Fruit fly (Drosophila melanogaster) whole organism, adult: Measurements from ENCODE around the gene Strump.

ENCODE experiments used
- CG14711 ChIP-seq: fragments of 200-800 bp; sonication (Bioruptor generic); optimal IDR thresholded peaks from 2 replicates; lab custom pipeline; 2018; ENCODE audit warnings: missing biosample characterization, mild to moderate bottlenecking, missing genetic modification characterization, moderate library complexity
- Clk ChIP-seq: fragments of 200-800 bp; sonication (Bioruptor generic); optimal IDR thresholded peaks from 2 replicates; lab custom pipeline; 2017; ENCODE audit warnings: missing biosample characterization, missing genetic modification characterization
- Crg-1 ChIP-seq: fragments of 200-800 bp; sonication (Bioruptor generic); optimal IDR thresholded peaks from 2 replicates; lab custom pipeline; 2016; ENCODE audit warnings: missing biosample characterization, missing genetic modification characterization
- cic ChIP-seq: fragments of 200-800 bp; sonication (Bioruptor generic); optimal IDR thresholded peaks from 2 replicates; lab custom pipeline; 2017; ENCODE audit warnings: missing biosample characterization, mild to moderate bottlenecking, missing genetic modification characterization, moderate library complexity
- tj ChIP-seq: fragments of 200-800 bp; sonication (Bioruptor generic); optimal IDR thresholded peaks from 3 replicates; lab custom pipeline; 2017; ENCODE audit warnings: missing biosample characterization, mild to moderate bottlenecking, missing genetic modification characterization, moderate library complexity
- toe ChIP-seq: fragments of 200-800 bp; sonication (Bioruptor generic); optimal IDR thresholded peaks from 2 replicates; lab custom pipeline; 2016; ENCODE audit warnings: missing biosample characterization, missing genetic modification characterization

- TF ChIP-seq toe (GFP tag; lab: Kevin White, UChicago): no peak
- no peak for TF ChIP-seq CG14711 (tag; lab: Kevin White, UChicago)
- TF ChIP-seq Clk: no peak
- no peak for TF ChIP-seq tj (GFP tag; lab: Kevin White, UChicago)
- TF ChIP-seq Crg-1 (GFP tag; lab: Kevin White, UChicago): no peak
- peak; percentile 50 for TF ChIP-seq cic (GFP tag; lab: Kevin White, UChicago)
Observed at dm6 chr3L:16158322-16158721, 36.5 kb downstream of the Strump start.
